Worm (Caenorhabditis elegans): ENCODE results near the gene H04M03.12.

- TF ChIP-seq gmeb-2 (tag; optimal IDR thresholded peaks at IDR 0.05) (no peak), nfya-1 (tag; optimal IDR thresholded peaks at IDR 0.05) (no peak), ceh-18 (tag; optimal IDR thresholded peaks at IDR 0.05) (no peak)
These were observed 36.0 kb downstream of the H04M03.12 start, which contains the start of gene C06E7.88 for ce11 chrIV:5867189-5867588.

Measured in whole organism, late embryonic.